Fruit fly (Drosophila melanogaster) S2 (cell line): ENCODE results near the gene mAcon1.

Source experiments
- CG8478 ChIP-seq: fragments of >200 bp; optimal IDR thresholded peaks from 2 replicates; lab custom pipeline; 2018
- CTCF ChIP-seq, 2 experiments: fragments of >200 bp; optimal IDR thresholded peaks; 2 replicates each; lab custom pipeline; 2018

- TF ChIP-seq CG8478 (lab: Kevin White, UChicago) (no peak), CTCF (optimal IDR thresholded peaks at IDR 0.05; lab: Kevin White, UChicago) (no peak)
These were observed 822 bp downstream of the mAcon1 start for dm6 chr2L:21169160-21169624.
